Fruit fly (Drosophila melanogaster) whole organism, prepupa: ENCODE results near the gene h-cup.
A peak's percentile ranks its signal among the peaks of the same experiment; 100 is the strongest.

Experiments used
- CG16779 ChIP-seq: fragments of 200-800 bp; sonication (Bioruptor generic); optimal IDR thresholded peaks from 3 replicates; lab custom pipeline; 2017; ENCODE audit warnings: missing biosample characterization, mild to moderate bottlenecking, missing genetic modification characterization
- CG6163 ChIP-seq: fragments of 200-800 bp; sonication (Bioruptor generic); IDR thresholded peaks from 3 replicates; pipeline ENCODE4 v1.3.6; 2022; ENCODE audit warnings: missing biosample characterization, missing genetic modification characterization
- Gug ChIP-seq: fragments of 200-800 bp; sonication (Bioruptor generic); IDR thresholded peaks from 2 replicates; pipeline ENCODE4 v1.3.6; 2022; ENCODE audit warnings: missing biosample characterization, missing genetic modification characterization
- Lpt ChIP-seq: fragments of 200-800 bp; sonication (Bioruptor generic); optimal IDR thresholded peaks from 3 replicates; lab custom pipeline; 2016; ENCODE audit warnings: missing biosample characterization, missing genetic modification characterization
- Sox102F ChIP-seq: fragments of 200-800 bp; sonication (Bioruptor generic); optimal IDR thresholded peaks from 2 replicates; lab custom pipeline; 2016; ENCODE audit warnings: missing biosample characterization, mild to moderate bottlenecking, missing genetic modification characterization
- topi ChIP-seq: fragments of 200-800 bp; sonication (Bioruptor generic); optimal IDR thresholded peaks from 3 replicates; lab custom pipeline; 2016; ENCODE audit warnings: missing biosample characterization, missing genetic modification characterization

dm6 chr3R:15342432-15342925 lies 40.3 kb downstream of the h-cup start:
- TF ChIP-seq CG6163 (no peak), Gug (GFP tag; lab: Robert Waterston, UW) (peak; percentile 36; the same call in 1 of the 2 replicates), topi (no peak), Lpt (GFP tag; lab: Kevin White, UChicago) (no peak), CG16779 (tag; lab: Kevin White, UChicago) (no peak), Sox102F (no peak)
